Fruit fly (Drosophila melanogaster) whole organism, embryonic: ENCODE data around the gene firl.
A peak's percentile ranks its signal among the peaks of the same experiment; 100 is the strongest.

ENCODE experiments used
- Ada2b ChIP-seq: fragments of 200-800 bp; sonication (Bioruptor generic); IDR thresholded peaks from 2 replicates; pipeline ENCODE4 v1.3.6; 2022; ENCODE audit warnings: missing biosample characterization, missing genetic modification characterization
- Atf3 ChIP-seq: fragments of 200-800 bp; sonication (Bioruptor generic); optimal IDR thresholded peaks from 3 replicates; lab custom pipeline; 2016; ENCODE audit warnings: missing biosample characterization, missing genetic modification characterization
- B-H2 ChIP-seq: fragments of 200-800 bp; sonication (Bioruptor generic); optimal IDR thresholded peaks from 2 replicates; lab custom pipeline; 2018; ENCODE audit warnings: missing biosample characterization, mild to moderate bottlenecking, missing genetic modification characterization
- BtbVII ChIP-seq: fragments of 200-800 bp; sonication (Bioruptor generic); optimal IDR thresholded peaks from 3 replicates; lab custom pipeline; 2017; ENCODE audit warnings: missing biosample characterization, mild to moderate bottlenecking, missing genetic modification characterization
- Bteb2 ChIP-seq: fragments of 200-800 bp; sonication (Bioruptor generic); optimal IDR thresholded peaks from 2 replicates; lab custom pipeline; 2016; ENCODE audit warnings: missing biosample characterization, missing genetic modification characterization
- CG10366 ChIP-seq: fragments of 200-800 bp; sonication (Bioruptor generic); IDR thresholded peaks from 2 replicates; pipeline ENCODE4 v1.3.6; 2022; ENCODE audit warnings: missing biosample characterization, missing genetic modification characterization
- CG13894 ChIP-seq: fragments of 200-800 bp; sonication (Bioruptor generic); optimal IDR thresholded peaks from 3 replicates; lab custom pipeline; 2018; ENCODE audit warnings: missing biosample characterization, mild to moderate bottlenecking, missing genetic modification characterization, moderate library complexity
- CG17328 ChIP-seq: fragments of 200-800 bp; sonication (Bioruptor generic); IDR thresholded peaks from 2 replicates; pipeline ENCODE4 v1.3.6; 2022; ENCODE audit warnings: missing biosample characterization, missing genetic modification characterization
- CG17359 ChIP-seq: fragments of 200-800 bp; sonication (Bioruptor generic); optimal IDR thresholded peaks from 3 replicates; lab custom pipeline; 2018; ENCODE audit warnings: missing biosample characterization, mild to moderate bottlenecking, missing genetic modification characterization, moderate library complexity
- CG17912 ChIP-seq: fragments of 200-800 bp; sonication (Bioruptor generic); optimal IDR thresholded peaks from 2 replicates; lab custom pipeline; 2018; ENCODE audit warnings: missing biosample characterization, mild to moderate bottlenecking, missing genetic modification characterization
- CG18599 ChIP-seq: fragments of 200-800 bp; sonication (Bioruptor generic); optimal IDR thresholded peaks from 3 replicates; lab custom pipeline; 2017; ENCODE audit warnings: missing biosample characterization, missing genetic modification characterization, mild to moderate bottlenecking, moderate library complexity, missing genetic modification reagents
- CG2129 ChIP-seq: fragments of 200-800 bp; sonication (Bioruptor generic); IDR thresholded peaks from 2 replicates; pipeline ENCODE4 v1.3.6; 2022; ENCODE audit warnings: missing biosample characterization, missing genetic modification characterization; ENCODE audit not compliant: partially characterized antibody
- CG2712 ChIP-seq: fragments of 200-800 bp; optimal IDR thresholded peaks from 3 replicates; lab custom pipeline; 2019; ENCODE audit warnings: missing biosample characterization, mild to moderate bottlenecking, missing genetic modification characterization, moderate library complexity
- CG2889 ChIP-seq: fragments of 200-800 bp; sonication (Bioruptor generic); IDR thresholded peaks from 3 replicates; pipeline ENCODE4 v1.3.6; 2022; ENCODE audit warnings: missing biosample characterization, missing genetic modification characterization
- CG30020 ChIP-seq: fragments of 200-800 bp; optimal IDR thresholded peaks from 2 replicates; lab custom pipeline; 2019; ENCODE audit warnings: missing biosample characterization, mild to moderate bottlenecking, missing genetic modification characterization, moderate library complexity
- CG32767 ChIP-seq: fragments of 200-800 bp; sonication (Bioruptor generic); IDR thresholded peaks from 2 replicates; pipeline ENCODE4 v1.3.6; 2022; ENCODE audit warnings: missing biosample characterization, missing genetic modification characterization
- CG4328 ChIP-seq: fragments of 200-800 bp; sonication (Bioruptor generic); optimal IDR thresholded peaks from 3 replicates; lab custom pipeline; 2017; ENCODE audit warnings: missing biosample characterization, missing genetic modification reagents, missing genetic modification characterization
- CG4730 ChIP-seq: fragments of 200-800 bp; sonication (Bioruptor generic); IDR thresholded peaks from 2 replicates; pipeline ENCODE4 v1.3.6; 2022; ENCODE audit warnings: missing biosample characterization, missing genetic modification characterization
- CG6654 ChIP-seq: fragments of 200-800 bp; sonication (Bioruptor generic); optimal IDR thresholded peaks from 2 replicates; lab custom pipeline; 2017; ENCODE audit warnings: missing biosample characterization, mild to moderate bottlenecking, missing genetic modification characterization
- Mad ChIP-seq: fragments of 200-800 bp; sonication (Bioruptor generic); optimal IDR thresholded peaks from 2 replicates; lab custom pipeline; 2016; ENCODE audit warnings: missing biosample characterization, missing genetic modification characterization
- Meics ChIP-seq: fragments of 200-800 bp; sonication (Bioruptor generic); optimal IDR thresholded peaks from 2 replicates; lab custom pipeline; 2017; ENCODE audit warnings: missing biosample characterization, mild to moderate bottlenecking, missing genetic modification characterization
- Myb ChIP-seq: fragments of 200-800 bp; sonication (Bioruptor generic); optimal IDR thresholded peaks from 2 replicates; lab custom pipeline; 2016; ENCODE audit warnings: missing biosample characterization, missing genetic modification characterization
- Opbp ChIP-seq: fragments of 200-800 bp; sonication (Bioruptor generic); IDR thresholded peaks from 3 replicates; pipeline ENCODE4 v1.3.6; 2022; ENCODE audit warnings: missing biosample characterization, missing genetic modification characterization; ENCODE audit not compliant: partially characterized antibody
- Optix ChIP-seq: fragments of 200-800 bp; sonication (Bioruptor generic); IDR thresholded peaks from 3 replicates; pipeline ENCODE4 v1.3.6; 2022; ENCODE audit warnings: missing biosample characterization, missing genetic modification characterization
- Poxn ChIP-seq: fragments of 200-800 bp; sonication (Bioruptor generic); IDR thresholded peaks from 2 replicates; pipeline ENCODE4 v1.3.6; 2022; ENCODE audit warnings: missing biosample characterization, missing genetic modification characterization
- Ptx1 ChIP-seq: fragments of 200-800 bp; sonication (Bioruptor generic); IDR thresholded peaks from 2 replicates; pipeline ENCODE4 v1.3.6; 2022; ENCODE audit warnings: missing biosample characterization, missing genetic modification characterization
- Side ChIP-seq: fragments of 200-800 bp; sonication (Bioruptor generic); optimal IDR thresholded peaks from 2 replicates; lab custom pipeline; 2016; ENCODE audit warnings: missing biosample characterization, missing genetic modification characterization
- Sin3A ChIP-seq: fragments of >200 bp; optimal IDR thresholded peaks from 2 replicates; lab custom pipeline; 2018
- Sox102F ChIP-seq: fragments of 200-800 bp; sonication (Bioruptor generic); optimal IDR thresholded peaks from 2 replicates; lab custom pipeline; 2018; ENCODE audit warnings: missing biosample characterization, mild to moderate bottlenecking, missing genetic modification characterization, moderate library complexity
- cato ChIP-seq: fragments of 200-800 bp; sonication (Bioruptor generic); optimal IDR thresholded peaks from 2 replicates; lab custom pipeline; 2016; ENCODE audit warnings: missing biosample characterization, missing genetic modification characterization, borderline replicate concordance
- crc ChIP-seq: fragments of 200-800 bp; sonication (Bioruptor generic); optimal IDR thresholded peaks from 2 replicates; lab custom pipeline; 2016; ENCODE audit warnings: missing biosample characterization, missing genetic modification characterization
- dan ChIP-seq: fragments of 200-800 bp; sonication (Bioruptor generic); IDR thresholded peaks from 2 replicates; pipeline ENCODE4 v1.3.6; 2022; ENCODE audit warnings: missing biosample characterization, missing genetic modification characterization
- dysf ChIP-seq: fragments of 200-800 bp; sonication (Bioruptor generic); IDR thresholded peaks from 3 replicates; pipeline ENCODE4 v1.3.6; 2022; ENCODE audit warnings: missing biosample characterization, missing genetic modification characterization
- emc ChIP-seq: fragments of 200-800 bp; sonication (Bioruptor generic); optimal IDR thresholded peaks from 2 replicates; lab custom pipeline; 2016; ENCODE audit warnings: missing biosample characterization, missing genetic modification characterization
- fd64A ChIP-seq: fragments of 200-800 bp; sonication (Bioruptor generic); optimal IDR thresholded peaks from 3 replicates; lab custom pipeline; 2018; ENCODE audit warnings: missing biosample characterization, mild to moderate bottlenecking, missing genetic modification characterization
- jumu ChIP-seq: fragments of 200-800 bp; sonication (Bioruptor generic); optimal IDR thresholded peaks from 3 replicates; lab custom pipeline; 2016; ENCODE audit warnings: missing biosample characterization, missing genetic modification characterization
- pb ChIP-seq: fragments of 200-800 bp; sonication (Bioruptor generic); optimal IDR thresholded peaks from 3 replicates; lab custom pipeline; 2016; ENCODE audit warnings: missing biosample characterization, missing genetic modification characterization
- phol ChIP-seq: fragments of 200-800 bp; sonication (Bioruptor generic); optimal IDR thresholded peaks from 3 replicates; lab custom pipeline; 2018; ENCODE audit warnings: missing biosample characterization, mild to moderate bottlenecking, missing genetic modification characterization, moderate library complexity
- pzg ChIP-seq: fragments of 200-800 bp; sonication (Bioruptor generic); optimal IDR thresholded peaks from 3 replicates; lab custom pipeline; 2018; ENCODE audit warnings: missing biosample characterization, mild to moderate bottlenecking, missing genetic modification characterization, moderate library complexity
- salm ChIP-seq: fragments of 200-800 bp; sonication (Bioruptor generic); optimal IDR thresholded peaks from 2 replicates; lab custom pipeline; 2018; ENCODE audit warnings: missing biosample characterization, mild to moderate bottlenecking, missing genetic modification characterization
- sens-2 ChIP-seq: fragments of 200-800 bp; sonication (Bioruptor generic); IDR thresholded peaks from 2 replicates; pipeline ENCODE4 v1.3.6; 2022; ENCODE audit warnings: missing biosample characterization, missing genetic modification characterization
- shn ChIP-seq: fragments of 200-800 bp; sonication (Bioruptor generic); optimal IDR thresholded peaks from 3 replicates; lab custom pipeline; 2016; ENCODE audit warnings: missing biosample characterization, missing genetic modification characterization
- slp2 ChIP-seq: fragments of 200-800 bp; sonication (Bioruptor generic); optimal IDR thresholded peaks from 2 replicates; lab custom pipeline; 2016; ENCODE audit warnings: missing biosample characterization, missing genetic modification characterization
- sob ChIP-seq: fragments of 200-800 bp; sonication (Bioruptor generic); IDR thresholded peaks from 2 replicates; pipeline ENCODE4 v1.3.6; 2022; ENCODE audit warnings: missing biosample characterization, missing genetic modification characterization
- stwl ChIP-seq: fragments of 200-800 bp; sonication (Bioruptor generic); optimal IDR thresholded peaks from 3 replicates; lab custom pipeline; 2018; ENCODE audit warnings: missing biosample characterization, mild to moderate bottlenecking, missing genetic modification characterization, moderate library complexity
- tgo ChIP-seq: fragments of 200-800 bp; sonication (Bioruptor generic); IDR thresholded peaks from 3 replicates; pipeline ENCODE4 v1.3.6; 2022; ENCODE audit warnings: missing biosample characterization, missing genetic modification characterization
- twi ChIP-seq: fragments of 200-800 bp; optimal IDR thresholded peaks from 2 replicates; lab custom pipeline; 2019; ENCODE audit warnings: missing biosample characterization, mild to moderate bottlenecking, missing genetic modification characterization, moderate library complexity
- usp ChIP-seq: fragments of >200 bp; optimal IDR thresholded peaks from 2 replicates; lab custom pipeline; 2017; ENCODE audit warnings: missing biosample characterization, missing genetic modification characterization
- z ChIP-seq: fragments of 200-800 bp; sonication (Bioruptor generic); IDR thresholded peaks from 3 replicates; pipeline ENCODE4 v1.3.6; 2022; ENCODE audit warnings: missing biosample characterization, missing genetic modification characterization
- zfh2 ChIP-seq: fragments of 200-800 bp; sonication (Bioruptor generic); optimal IDR thresholded peaks from 2 replicates; lab custom pipeline; 2016; ENCODE audit warnings: missing biosample characterization, missing genetic modification characterization

Gene firl

dm6 chr2L:12026458-12027431 lies 39.8 kb downstream of the firl start (continued):
- peak; percentile 23 for TF ChIP-seq Myb (GFP tag; lab: Kevin White, UChicago)
- TF ChIP-seq Ptx1 (GFP tag; lab: Robert Waterston, UW) = peak; percentile 57
- peak; percentile 66 for TF ChIP-seq phol
- TF ChIP-seq CG2129 = no peak
- TF ChIP-seq fd64A (GFP tag; lab: Kevin White, UChicago) = no peak
- TF ChIP-seq Poxn (GFP tag; lab: Robert Waterston, UW) = no peak
- TF ChIP-seq Side = no peak
- TF ChIP-seq zfh2 = no peak
- TF ChIP-seq CG4328 (GFP tag; lab: Kevin White, UChicago) = peak; percentile 34
- TF ChIP-seq pzg = peak; percentile 3
- TF ChIP-seq Sin3A (lab: Kevin White, UChicago) = no peak
- no peak for TF ChIP-seq salm (tag; lab: Kevin White, UChicago)
- peak; percentile 68 for TF ChIP-seq Meics (GFP tag; lab: Kevin White, UChicago)
- peak; percentile 5 for TF ChIP-seq jumu (GFP tag; lab: Kevin White, UChicago)
- TF ChIP-seq CG13894 = peak; percentile 1
- no peak for TF ChIP-seq dan (GFP tag; lab: Robert Waterston, UW)
- TF ChIP-seq CG17328 (GFP tag; lab: Robert Waterston, UW) = peak; percentile 47; the same call in 1 of the 2 replicates
- TF ChIP-seq Bteb2 (GFP tag; lab: Kevin White, UChicago) = peak; percentile 10
- no peak for TF ChIP-seq stwl (tag; lab: Kevin White, UChicago)
- TF ChIP-seq CG17912 (GFP tag; lab: Kevin White, UChicago) = no peak
- TF ChIP-seq cato (GFP tag; lab: Kevin White, UChicago) = peak; percentile 29
- no peak for TF ChIP-seq Mad (GFP tag; lab: Kevin White, UChicago)
- peak; percentile 45 for TF ChIP-seq sob (GFP tag; lab: Robert Waterston, UW)
- TF ChIP-seq twi (tag; lab: Kevin White, UChicago) = peak; percentile 6
- no peak for TF ChIP-seq slp2 (GFP tag; lab: Kevin White, UChicago)
- peak; percentile 53 for TF ChIP-seq CG2712 (tag; lab: Kevin White, UChicago)
- TF ChIP-seq CG2889 (GFP tag; lab: Robert Waterston, UW) = 0 out of 3 replicates have a peak, but pooled peaks have one; percentile 31
- TF ChIP-seq BtbVII = no peak
- TF ChIP-seq Sox102F (GFP tag; lab: Kevin White, UChicago) = peak; percentile 64
- peak; percentile 30 for TF ChIP-seq CG17359 (tag; lab: Kevin White, UChicago)
- 0 out of 2 replicates have a peak, but pooled peaks have one; percentile 30 for TF ChIP-seq CG32767 (GFP tag; lab: Robert Waterston, UW)
- no peak for TF ChIP-seq Ada2b (GFP tag; lab: Robert Waterston, UW)
- TF ChIP-seq crc (GFP tag; lab: Kevin White, UChicago) = no peak
- TF ChIP-seq dysf (GFP tag; lab: Robert Waterston, UW) = peak; percentile 65
- peak; percentile 51 for TF ChIP-seq CG4730
- no peak for TF ChIP-seq Opbp (GFP tag; lab: Robert Waterston, UW)
- TF ChIP-seq pb = no peak
- peak; percentile 25; the same call in 1 of the 2 replicates for TF ChIP-seq CG10366 (GFP tag; lab: Robert Waterston, UW)
- no peak for TF ChIP-seq usp (GFP tag; lab: Kevin White, UChicago)
- TF ChIP-seq CG6654 = peak; percentile 34
- TF ChIP-seq emc (GFP tag; lab: Kevin White, UChicago) = no peak
- peak; percentile 11 for TF ChIP-seq CG30020 (tag; lab: Kevin White, UChicago)
- TF ChIP-seq tgo (GFP tag; lab: Robert Waterston, UW) = peak; percentile 55
- TF ChIP-seq z (GFP tag; lab: Robert Waterston, UW) = no peak
- peak; percentile 32; the same call in 1 of the 3 replicates for TF ChIP-seq Optix (GFP tag; lab: Robert Waterston, UW)
- TF ChIP-seq sens-2 (GFP tag; lab: Robert Waterston, UW) = no peak
- peak; percentile 5 for TF ChIP-seq Atf3 (GFP tag; lab: Kevin White, UChicago)
- no peak for TF ChIP-seq B-H2
- peak; percentile 56 for TF ChIP-seq CG18599 (GFP tag; lab: Kevin White, UChicago)
- no peak for TF ChIP-seq shn (GFP tag; lab: Kevin White, UChicago)
